Worm (Caenorhabditis elegans): Measurements from ENCODE around the gene C52G5.3.
A peak's percentile ranks its signal among the peaks of the same experiment; 100 is the strongest.

C52G5.3 gene

DNA sequence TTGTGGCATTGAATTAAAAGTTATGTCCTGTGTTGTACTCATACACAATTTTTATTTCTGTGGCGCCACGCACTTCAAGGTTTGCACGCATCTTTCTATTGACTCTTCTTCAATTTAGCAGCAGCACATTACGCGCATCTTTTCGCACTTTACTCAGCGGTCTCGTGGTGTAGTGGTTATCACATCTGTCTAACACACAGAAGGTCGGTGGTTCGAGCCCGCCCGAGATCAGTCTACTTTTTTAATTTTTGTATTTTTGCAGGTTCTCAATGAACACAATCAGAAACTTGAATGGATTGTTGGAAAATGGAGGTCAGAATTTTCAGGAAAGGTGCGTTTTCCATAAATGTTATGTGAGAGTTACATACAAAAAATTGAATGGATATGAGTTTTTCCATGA lies 2.4 kb downstream of the C52G5.3 start (continued):
- peak in 1 of 2 experiments; percentile 51 for TF ChIP-seq mdl-1 (tag; optimal IDR thresholded peaks at IDR 0.05)
- TF ChIP-seq egl-27 (tag; optimal IDR thresholded peaks at IDR 0.05), result no peak
- peak; percentile 71 for TF ChIP-seq rnt-1 (tag; optimal IDR thresholded peaks at IDR 0.05)
- TF ChIP-seq swsn-7 (tag; optimal IDR thresholded peaks at IDR 0.05), result peak; percentile 58
- no peak for TF ChIP-seq nhr-28 (tag; optimal IDR thresholded peaks at IDR 0.05)

ce11 chrX:12843011-12843410 lies 2.9 kb downstream of the C52G5.3 start, which contains the start of gene C52G5.2:
Gene C52G5.2 (plus strand): TSS chrX:12843311.
- TF ChIP-seq zip-4 (GFP tag; optimal IDR thresholded peaks at IDR 0.05), result no peak
- peak; percentile 26 for TF ChIP-seq blmp-1 (tag; optimal IDR thresholded peaks at IDR 0.05)

ce11 chrX:12834848-12835247 lies 11.1 kb downstream of the C52G5.3 start:
- TF ChIP-seq vab-15 (tag; optimal IDR thresholded peaks at IDR 0.05) (no peak), nhr-28 (tag; optimal IDR thresholded peaks at IDR 0.05) (no peak), elt-3 (tag; optimal IDR thresholded peaks at IDR 0.05) (peak in 2 of 6 experiments; percentile 14 to 85), nhr-19 (GFP tag; conservative IDR thresholded peaks at IDR 0.05) (no peak), skn-1 (tag; optimal IDR thresholded peaks at IDR 0.05) (no peak), lin-39 (tag; optimal IDR thresholded peaks at IDR 0.05) (no peak), nhr-237 (tag; optimal IDR thresholded peaks at IDR 0.05) (no peak), pax-3 (tag; optimal IDR thresholded peaks at IDR 0.05) (no peak), mef-2 (tag; optimal IDR thresholded peaks at IDR 0.05) (no peak), ceh-88 (GFP tag; IDR thresholded peaks at IDR 0.05) (no peak), lin-13 (GFP tag; optimal IDR thresholded peaks at IDR 0.05) (no peak), sptf-1 (tag; optimal IDR thresholded peaks at IDR 0.05) (no peak), Y116A8C.19 (tag; optimal IDR thresholded peaks at IDR 0.05; ENCODE audit: borderline replicate concordance) (no peak), ces-1 (GFP tag; optimal IDR thresholded peaks at IDR 0.05) (no peak), ceh-90 (tag; optimal IDR thresholded peaks at IDR 0.05) (no peak), unc-98 (GFP tag; IDR thresholded peaks at IDR 0.05) (no peak), tlp-1 (tag; optimal IDR thresholded peaks at IDR 0.05) (no peak), fkh-8 (tag; optimal IDR thresholded peaks at IDR 0.05) (no peak), jun-1 (tag; optimal IDR thresholded peaks at IDR 0.05) (no peak), zag-1 (tag; optimal IDR thresholded peaks at IDR 0.05) (no peak), aha-1 (tag; optimal IDR thresholded peaks at IDR 0.05) (no peak), blmp-1 (tag; optimal IDR thresholded peaks at IDR 0.05) (peak; percentile 81), egl-27 (tag; optimal IDR thresholded peaks at IDR 0.05) (no peak), aly-2 (tag; optimal IDR thresholded peaks at IDR 0.05) (no peak), lin-35 (GFP tag; optimal IDR thresholded peaks at IDR 0.05) (peak in 1 of 2 experiments; percentile 8), sup-37 (GFP tag; optimal IDR thresholded peaks at IDR 0.05) (no peak), mep-1 (tag; optimal IDR thresholded peaks at IDR 0.05) (no peak), ets-5 (GFP tag; IDR thresholded peaks at IDR 0.05) (no peak), unc-62 (GFP tag; optimal IDR thresholded peaks at IDR 0.05) (no peak), C34B4.2 (tag; optimal IDR thresholded peaks at IDR 0.05) (no peak), nhr-84 (tag; optimal IDR thresholded peaks at IDR 0.05) (no peak), alr-1 (tag; optimal IDR thresholded peaks at IDR 0.05; ENCODE audit: borderline replicate concordance) (no peak), hpl-2 (GFP tag; optimal IDR thresholded peaks at IDR 0.05) (no peak), mab-9 (GFP tag; IDR thresholded peaks at IDR 0.05) (no peak), snu-23 (GFP tag; optimal IDR thresholded peaks at IDR 0.05) (no peak), nhr-47 (tag; optimal IDR thresholded peaks at IDR 0.05) (no peak), snpc-4 (tag; optimal IDR thresholded peaks at IDR 0.05) (no peak), elt-2 (tag; optimal IDR thresholded peaks at IDR 0.05) (no peak), pqm-1 (tag; optimal IDR thresholded peaks at IDR 0.05) (no peak), C04F5.9 (tag; optimal IDR thresholded peaks at IDR 0.05) (no peak), ama-1 (optimal IDR thresholded peaks at IDR 0.05) (no peak), nhr-90 (tag; optimal IDR thresholded peaks at IDR 0.05; ENCODE audit: poor library complexity) (no peak), lir-3 (tag; optimal IDR thresholded peaks at IDR 0.05; ENCODE audit: poor library complexity) (no peak), dsc-1 (tag; optimal IDR thresholded peaks at IDR 0.05) (no peak), nhr-85 (tag) (peak; percentile 64), unc-30 (tag; optimal IDR thresholded peaks at IDR 0.05) (no peak)

All from whole organism, L1 larva.